Fruit fly (Drosophila melanogaster): ENCODE results near the gene HDAC6.

DNA sequence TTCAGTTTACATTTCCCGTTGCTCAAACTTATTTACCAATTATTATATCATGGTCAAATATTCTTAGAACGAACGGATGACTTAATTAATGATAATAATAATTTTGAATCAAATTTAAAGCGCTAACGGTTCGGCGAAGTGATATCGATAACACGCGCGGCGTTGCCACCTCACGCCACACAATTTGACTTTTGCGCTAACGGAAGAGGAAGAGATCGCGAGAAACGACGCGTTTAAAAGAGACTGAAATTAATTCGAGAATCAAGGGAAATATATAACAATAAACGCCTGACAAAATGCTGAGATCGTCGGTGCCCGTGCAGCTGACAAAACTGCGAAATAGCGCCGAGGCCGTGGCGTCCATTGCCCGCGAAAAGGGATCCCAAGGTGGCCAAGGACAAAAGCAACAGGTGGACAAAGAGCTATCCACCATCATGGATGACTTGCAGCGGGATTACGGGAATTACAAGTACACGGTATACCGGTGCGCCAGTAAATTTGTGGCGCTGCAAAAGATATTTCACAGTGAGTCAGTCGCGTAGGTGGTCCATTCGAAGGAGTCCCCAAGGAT lies 4.9 kb upstream of the HDAC6 start, which contains the start of gene dah:
- TF ChIP-seq CG8301 (tag; optimal IDR thresholded peaks at IDR 0.05) = no peak
- TF ChIP-seq CG32121 (GFP tag; IDR thresholded peaks at IDR 0.05) = no peak
- no peak for TF ChIP-seq Pif1A (GFP tag; optimal IDR thresholded peaks at IDR 0.05)
- no peak for TF ChIP-seq fd96Ca (GFP tag; IDR thresholded peaks at IDR 0.05)
- no peak for TF ChIP-seq CG8159 (tag; optimal IDR thresholded peaks at IDR 0.05)
- no peak for TF ChIP-seq gl (tag; optimal IDR thresholded peaks at IDR 0.05)
- no peak for TF ChIP-seq CG14655 (GFP tag; optimal IDR thresholded peaks at IDR 0.05)
